Fruit fly (Drosophila melanogaster) Kc167 (cell line): ENCODE measurements around the gene PIG-P.

ENCODE experiments used
- insv ChIP-seq: fragments of >200 bp; optimal IDR thresholded peaks from 3 replicates; lab custom pipeline; 2018; ENCODE audit warnings: missing external identifiers
- psq ChIP-seq: fragments of >200 bp; optimal IDR thresholded peaks from 2 replicates; lab custom pipeline; 2017; ENCODE audit warnings: missing external identifiers
- ttk ChIP-seq: sonication (Bioruptor generic); optimal IDR thresholded peaks from 2 replicates; lab custom pipeline; 2017; ENCODE audit warnings: missing external identifiers

DNA sequence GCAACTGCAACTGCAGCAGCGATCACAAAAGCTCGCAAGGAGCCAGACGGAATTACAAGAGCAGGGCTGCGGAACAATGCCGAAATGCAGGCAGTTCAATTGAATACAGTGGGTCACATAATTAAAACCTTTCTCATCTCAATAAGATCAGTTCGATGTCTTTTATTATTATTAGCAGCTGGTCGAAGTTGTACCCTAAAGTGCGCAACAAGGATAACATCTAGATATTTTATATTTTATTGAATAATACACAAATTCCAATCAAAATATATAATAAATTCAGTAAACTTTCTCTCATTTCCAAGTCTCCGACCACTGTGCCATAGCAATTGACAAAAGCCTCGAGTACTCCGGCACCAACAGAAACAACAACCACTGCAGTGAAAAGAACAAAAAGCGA lies 10.1 kb upstream of the PIG-P start:
- TF ChIP-seq insv (lab: Kevin White, UChicago) (no peak), psq (lab: Kevin White, UChicago) (no peak), ttk (no peak)
